Fruit fly (Drosophila melanogaster): Measurements from ENCODE around the gene Sf3b1.

DNA sequence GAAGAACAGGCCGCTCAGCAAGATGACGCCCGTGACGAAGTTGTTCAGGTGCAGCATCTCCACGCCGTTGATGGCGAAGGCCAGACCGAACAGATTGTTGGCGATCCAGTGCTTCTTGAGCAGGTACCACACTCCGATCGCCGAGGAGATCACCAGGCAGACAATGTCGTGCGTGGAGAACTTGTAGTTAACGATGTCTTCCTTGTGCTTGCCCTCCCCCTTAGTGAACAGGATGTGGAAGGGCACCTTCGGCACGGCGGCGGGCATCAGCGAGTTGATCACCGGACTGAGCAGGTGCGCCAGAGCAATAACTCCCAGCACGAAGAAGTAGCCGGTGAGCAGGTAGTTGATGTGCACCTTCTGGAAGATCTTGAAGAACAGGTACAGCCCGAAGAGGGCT is 24.3 kb upstream of the Sf3b1 start:
- no peak for TF ChIP-seq psq (optimal IDR thresholded peaks at IDR 0.05)
- TF ChIP-seq Myc (optimal IDR thresholded peaks at IDR 0.05): no peak
- TF ChIP-seq h (optimal IDR thresholded peaks at IDR 0.05): no peak
- TF ChIP-seq insv (optimal IDR thresholded peaks at IDR 0.05): no peak
- TF ChIP-seq ttk (optimal IDR thresholded peaks at IDR 0.05): peak; percentile 97

Measured in Kc167 (cell line).